Worm (Caenorhabditis elegans) whole organism, L4/young adult: ENCODE results near the gene cpb-1.

Experiments
- W03F9.2 ChIP-seq: fragments of 150-350 bp; optimal IDR thresholded peaks from 2 replicates; lab custom pipeline; 2014; ENCODE audit warnings: missing biosample characterization, missing genetic modification characterization
- dao-5 ChIP-seq: sonication (generic microtip); optimal IDR thresholded peaks from 2 replicates; lab custom pipeline; 2016; ENCODE audit warnings: missing genotype, missing genetic modification characterization, moderate library complexity, missing compliant biosample characterization
- him-1 ChIP-seq: sonication (generic microtip); optimal IDR thresholded peaks from 2 replicates; lab custom pipeline; 2016; ENCODE audit warnings: missing genotype, missing genetic modification reagents, missing genetic modification characterization, missing compliant biosample characterization

ce11 chrIII:9361228-9361627 lies 39.1 kb downstream of the cpb-1 start, which contains the start of gene flp-25:
- TF ChIP-seq him-1 (tag; lab: Kevin White, UChicago), result no peak
- no peak for TF ChIP-seq dao-5 (tag; lab: Kevin White, UChicago)
- TF ChIP-seq W03F9.2 (tag; lab: Kevin White, UChicago), result no peak
